Worm (Caenorhabditis elegans) whole organism, early embryonic: Measurements from ENCODE around the gene W04H10.6.

ENCODE experiments used
- B0310.2 ChIP-seq: sonication (generic microtip); optimal IDR thresholded peaks from 2 replicates; lab custom pipeline; 2016; ENCODE audit warnings: mild to moderate bottlenecking, missing genetic modification characterization, missing compliant biosample characterization
- F13C5.2 ChIP-seq: sonication (generic microtip); optimal IDR thresholded peaks from 2 replicates; lab custom pipeline; 2017; ENCODE audit warnings: mild to moderate bottlenecking, missing genetic modification characterization, inconsistent platforms, missing compliant biosample characterization
- aly-1 ChIP-seq: sonication (generic microtip); optimal IDR thresholded peaks from 2 replicates; lab custom pipeline; 2016; ENCODE audit warnings: missing genetic modification characterization, missing compliant biosample characterization
- ama-1 ChIP-seq: fragments of 150-350 bp; optimal IDR thresholded peaks from 2 replicates; lab custom pipeline; 2014
- ceh-13 ChIP-seq: fragments of 200-800 bp; sonication (Bioruptor generic); optimal IDR thresholded peaks from 2 replicates; lab custom pipeline; 2018; ENCODE audit warnings: mild to moderate bottlenecking, missing genetic modification characterization, missing compliant biosample characterization
- ceh-36 ChIP-seq: sonication (generic microtip); optimal IDR thresholded peaks from 2 replicates; lab custom pipeline; 2016; ENCODE audit warnings: missing genetic modification characterization, inconsistent platforms, missing compliant biosample characterization
- ets-7 ChIP-seq: sonication (generic microtip); optimal IDR thresholded peaks from 2 replicates; lab custom pipeline; 2016; ENCODE audit warnings: missing genotype, missing genetic modification characterization, missing compliant biosample characterization
- flt-1 ChIP-seq: fragments of 200-800 bp; sonication (Bioruptor generic); IDR thresholded peaks from 2 replicates; pipeline ENCODE4 v1.3.6; 2022; ENCODE audit warnings: missing genetic modification characterization, missing compliant biosample characterization
- hmbx-1 ChIP-seq: sonication (generic microtip); optimal IDR thresholded peaks from 2 replicates; lab custom pipeline; 2016; ENCODE audit warnings: mild to moderate bottlenecking, missing genetic modification characterization, missing compliant biosample characterization
- hmg-4 ChIP-seq: fragments of 200-800 bp; sonication (Bioruptor generic); optimal IDR thresholded peaks from 2 replicates; lab custom pipeline; 2018; ENCODE audit warnings: mild to moderate bottlenecking, missing genetic modification characterization, missing compliant biosample characterization
- hnd-1 ChIP-seq: sonication (generic microtip); optimal IDR thresholded peaks from 2 replicates; lab custom pipeline; 2016; ENCODE audit warnings: missing genetic modification characterization, missing compliant biosample characterization
- pes-1 ChIP-seq: fragments of 200-800 bp; sonication (Bioruptor generic); IDR thresholded peaks from 2 replicates; pipeline ENCODE4 v1.3.6; 2022; ENCODE audit warnings: missing genetic modification reagents, missing genetic modification characterization, missing compliant biosample characterization
- scrt-1 ChIP-seq: fragments of 200-800 bp; sonication (Bioruptor generic); IDR thresholded peaks from 2 replicates; pipeline ENCODE4 v1.3.6; 2022; ENCODE audit warnings: missing genetic modification characterization, missing compliant biosample characterization
- sea-1 ChIP-seq: fragments of 200-800 bp; sonication (Bioruptor generic); conservative IDR thresholded peaks from 2 replicates; pipeline ENCODE4 v1.3.6; 2022; ENCODE audit warnings: missing genetic modification characterization, missing compliant biosample characterization
- tbx-11 ChIP-seq: fragments of 200-800 bp; sonication (Bioruptor generic); IDR thresholded peaks from 2 replicates; pipeline ENCODE4 v1.3.6; 2022; ENCODE audit warnings: missing genetic modification characterization, missing compliant biosample characterization
- tbx-37 ChIP-seq: fragments of 200-800 bp; sonication (Bioruptor generic); conservative IDR thresholded peaks from 2 replicates; pipeline ENCODE4 v1.3.6; 2022; ENCODE audit warnings: missing genetic modification reagents, missing genetic modification characterization, missing compliant biosample characterization
- tra-4 ChIP-seq: sonication (generic microtip); optimal IDR thresholded peaks from 2 replicates; lab custom pipeline; 2017; ENCODE audit warnings: missing genetic modification characterization, missing compliant biosample characterization

The W04H10.6 gene

ce11 chrII:608341-608740 lies at the start of gene W04H10.6:
W04H10.6 (minus strand) TSS chrII:608441.
- peak; percentile 1 for TF ChIP-seq hmg-4 (GFP tag; lab: Kevin White, UChicago)
- no peak for TF ChIP-seq flt-1 (GFP tag; lab: Robert Waterston, UW)

DNA sequence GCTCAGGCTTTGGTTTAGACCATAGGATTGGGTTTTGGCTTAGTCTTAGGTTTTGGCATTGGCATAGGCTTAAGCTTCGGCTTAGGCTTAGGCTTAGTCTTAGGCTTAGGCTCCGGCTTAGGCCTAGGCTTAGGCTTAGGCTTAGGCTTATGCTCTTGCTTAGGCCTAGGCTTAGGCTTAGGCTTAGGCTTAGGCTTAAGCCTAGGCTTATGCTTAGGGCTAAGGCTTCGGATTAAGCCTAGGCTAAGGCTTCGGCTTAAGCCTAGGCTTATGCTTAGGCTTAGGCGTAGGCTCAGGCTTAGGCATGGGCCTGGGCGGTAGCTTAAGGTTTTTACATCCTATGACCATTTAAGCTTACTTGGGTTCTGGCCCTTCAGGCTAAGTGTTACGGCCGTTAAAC lies 43.1 kb upstream of the W04H10.6 start:
- TF ChIP-seq flt-1 (GFP tag; lab: Robert Waterston, UW) (no peak), ceh-36 (peak; percentile 91)

- TF ChIP-seq F13C5.2 (peak; percentile 34), hmbx-1 (tag; lab: Kevin White, UChicago) (no peak)
Observed at ce11 chrII:650321-651005, 42.2 kb upstream of the W04H10.6 start, which contains the start of the genes K07E8.7 and frpr-14. K07E8.7 (minus strand) TSS chrII:650367. frpr-14 (plus strand) TSS chrII:650955.

- TF ChIP-seq F13C5.2 = no peak
- TF ChIP-seq ceh-36 = peak; percentile 73
- no peak for TF ChIP-seq tbx-11
- no peak for TF ChIP-seq hmg-4 (GFP tag; lab: Kevin White, UChicago)
- TF ChIP-seq tra-4 (tag; lab: Kevin White, UChicago) = no peak
- TF ChIP-seq sea-1 = no peak
- no peak for TF ChIP-seq ceh-13 (GFP tag; lab: Kevin White, UChicago)
- TF ChIP-seq hnd-1 = no peak
- TF ChIP-seq B0310.2 (tag; lab: Kevin White, UChicago) = no peak
- TF ChIP-seq ama-1 = no peak
- no peak for TF ChIP-seq aly-1
- 0 out of 2 replicates have a peak, but pooled peaks have one; percentile 26 for TF ChIP-seq scrt-1 (GFP tag; lab: Robert Waterston, UW)
- TF ChIP-seq pes-1 = no peak
- no peak for TF ChIP-seq flt-1 (GFP tag; lab: Robert Waterston, UW)
Observed at ce11 chrII:643733-644132, 35.5 kb upstream of the W04H10.6 start.

ce11 chrII:639467-639866 lies 31.2 kb upstream of the W04H10.6 start, which contains the start of gene K07E8.6:
K07E8.6 (minus strand) TSS chrII:639567.
- no peak for TF ChIP-seq sea-1
- no peak for TF ChIP-seq hmg-4 (GFP tag; lab: Kevin White, UChicago)
- TF ChIP-seq F13C5.2 = no peak
- no peak for TF ChIP-seq tbx-11
- no peak for TF ChIP-seq hnd-1
- TF ChIP-seq tra-4 (tag; lab: Kevin White, UChicago) = no peak
- no peak for TF ChIP-seq ets-7 (tag; lab: Kevin White, UChicago)
- TF ChIP-seq flt-1 (GFP tag; lab: Robert Waterston, UW) = no peak

ce11 chrII:633984-634383 lies 25.7 kb upstream of the W04H10.6 start, which contains the start of gene T04B8.1:
T04B8.1 (plus strand) TSS chrII:634284.
- TF ChIP-seq hnd-1 (no peak), B0310.2 (tag; lab: Kevin White, UChicago) (no peak), ama-1 (no peak), F13C5.2 (no peak), hmbx-1 (tag; lab: Kevin White, UChicago) (no peak), scrt-1 (GFP tag; lab: Robert Waterston, UW) (no peak), pes-1 (no peak), tbx-11 (no peak), aly-1 (no peak), tbx-37 (GFP tag; lab: Robert Waterston, UW) (no peak), ets-7 (tag; lab: Kevin White, UChicago) (no peak), hmg-4 (GFP tag; lab: Kevin White, UChicago) (no peak)

- TF ChIP-seq tbx-11 = 0 out of 2 replicates have a peak, but pooled peaks have one; percentile 46
Observed at ce11 chrII:629454-629853, 21.2 kb upstream of the W04H10.6 start.

DNA sequence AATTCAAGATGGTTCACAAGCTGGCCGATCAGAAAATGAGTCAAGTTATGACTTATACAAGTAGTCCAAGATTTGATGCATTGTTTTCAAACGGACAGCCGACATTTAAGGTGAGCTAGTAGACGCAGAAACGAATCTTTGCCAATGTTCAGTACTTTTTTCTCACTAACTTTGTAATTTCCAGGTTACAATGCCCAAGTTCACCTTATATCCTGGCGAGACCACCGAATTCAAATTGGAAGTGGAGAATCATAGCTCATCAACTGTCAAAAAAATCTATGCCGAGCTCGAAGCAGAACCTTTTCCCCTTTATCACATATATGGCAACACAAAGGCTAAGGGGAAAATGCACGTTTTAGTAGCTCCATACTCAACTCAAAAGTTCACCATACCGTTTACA lies 19.7 kb upstream of the W04H10.6 start:
- no peak for TF ChIP-seq tbx-11
- TF ChIP-seq hmbx-1 (tag; lab: Kevin White, UChicago) = no peak
- no peak for TF ChIP-seq tra-4 (tag; lab: Kevin White, UChicago)
- TF ChIP-seq F13C5.2 = no peak
- no peak for TF ChIP-seq hmg-4 (GFP tag; lab: Kevin White, UChicago)
- TF ChIP-seq ets-7 (tag; lab: Kevin White, UChicago) = no peak

DNA sequence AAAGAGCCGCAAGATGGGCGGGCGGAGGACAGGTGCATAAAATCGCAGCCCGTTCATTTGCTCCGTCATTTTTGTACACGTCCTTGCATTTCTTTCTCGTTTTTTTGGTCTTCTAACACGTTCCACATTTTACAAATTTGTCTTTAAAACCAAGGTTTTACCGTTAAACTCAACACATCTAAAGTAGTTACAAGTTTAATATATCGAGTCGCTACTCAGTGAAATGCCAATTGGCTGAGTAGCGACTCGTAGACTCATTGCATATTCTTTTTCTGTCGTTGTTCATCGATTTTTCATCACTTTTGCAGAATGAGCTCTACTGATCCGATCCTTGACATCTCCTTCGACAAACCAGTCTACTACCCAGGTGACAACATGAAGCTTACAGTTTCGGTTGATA lies 19.0 kb upstream of the W04H10.6 start, which contains the start of gene arrd-1:
Gene arrd-1 (plus strand): TSS at position 301 of the 400 bp plus-strand sequence.
- no peak for TF ChIP-seq scrt-1 (GFP tag; lab: Robert Waterston, UW)
- no peak for TF ChIP-seq B0310.2 (tag; lab: Kevin White, UChicago)
- no peak for TF ChIP-seq F13C5.2
- TF ChIP-seq hnd-1 = no peak
- no peak for TF ChIP-seq tra-4 (tag; lab: Kevin White, UChicago)
- no peak for TF ChIP-seq tbx-11
- TF ChIP-seq flt-1 (GFP tag; lab: Robert Waterston, UW) = no peak
- no peak for TF ChIP-seq ceh-36
- no peak for TF ChIP-seq hmbx-1 (tag; lab: Kevin White, UChicago)
- no peak for TF ChIP-seq ama-1
- TF ChIP-seq pes-1 = no peak
- no peak for TF ChIP-seq aly-1
- TF ChIP-seq sea-1 = no peak
- TF ChIP-seq hmg-4 (GFP tag; lab: Kevin White, UChicago) = no peak
- TF ChIP-seq ets-7 (tag; lab: Kevin White, UChicago) = no peak
